Worm (Caenorhabditis elegans): ENCODE data around the gene mrps-9.

The mrps-9 gene

DNA sequence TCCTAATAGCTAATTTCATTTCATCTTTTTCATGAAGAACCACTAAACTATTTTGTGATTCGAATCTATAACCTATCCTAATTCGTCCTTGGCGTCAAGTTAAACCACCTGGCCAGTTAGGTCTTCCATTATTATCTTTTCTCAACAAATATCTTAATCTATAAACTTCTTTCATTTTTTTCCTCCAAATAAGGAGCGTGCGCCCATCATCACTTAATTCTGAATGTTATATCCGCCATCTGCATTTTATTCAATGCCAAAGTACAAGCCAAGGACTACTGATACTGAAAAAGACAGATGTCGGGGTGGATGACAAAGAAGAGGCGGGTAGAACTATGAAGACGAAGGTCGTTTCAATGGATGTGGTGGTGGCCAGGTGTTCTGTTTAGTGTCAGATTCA, 36.9 kb upstream of the mrps-9 start:
- TF ChIP-seq sma-3 (GFP tag; optimal IDR thresholded peaks at IDR 0.05) (no peak), unc-39 (tag; optimal IDR thresholded peaks at IDR 0.05) (no peak), nhr-25 (tag; optimal IDR thresholded peaks at IDR 0.05) (peak; percentile 44), sem-4 (tag; optimal IDR thresholded peaks at IDR 0.05) (no peak)

DNA sequence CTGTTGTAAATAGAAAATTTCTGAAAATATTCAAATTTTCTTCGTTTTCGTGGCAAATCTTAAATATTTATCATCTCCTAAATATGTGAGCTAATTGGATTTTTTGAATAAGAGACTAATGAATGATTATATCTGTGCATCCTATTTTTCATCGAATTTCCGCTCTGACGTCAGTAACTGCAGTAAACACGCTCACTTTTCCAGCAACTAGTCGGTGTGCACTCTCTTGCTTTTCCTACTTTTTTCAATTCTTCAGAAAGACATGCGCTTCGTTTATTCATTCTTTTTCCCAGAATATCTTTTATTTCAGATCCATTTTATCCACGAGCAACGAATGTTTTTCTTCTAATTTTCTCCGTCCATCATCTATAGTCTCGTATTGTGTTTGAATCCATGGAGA, 36.4 kb upstream of the mrps-9 start:
- peak; percentile 48 for TF ChIP-seq C34F6.9 (tag; optimal IDR thresholded peaks at IDR 0.05)
- peak; percentile 8 for TF ChIP-seq sma-9 (GFP tag; optimal IDR thresholded peaks at IDR 0.05)
- TF ChIP-seq sma-9 (tag; optimal IDR thresholded peaks at IDR 0.05), result no peak
- TF ChIP-seq nhr-129 (tag; optimal IDR thresholded peaks at IDR 0.05), result peak; percentile 2
- no peak for TF ChIP-seq Y55F3AM.14 (GFP tag; optimal IDR thresholded peaks at IDR 0.05)
- TF ChIP-seq snpc-4 (tag; optimal IDR thresholded peaks at IDR 0.05), result no peak
- TF ChIP-seq zag-1 (tag; optimal IDR thresholded peaks at IDR 0.05), result no peak
- no peak for TF ChIP-seq nhr-25 (tag; optimal IDR thresholded peaks at IDR 0.05)
- peak in 1 of 2 experiments; percentile 57 for TF ChIP-seq lsy-2 (tag; optimal IDR thresholded peaks at IDR 0.05)
- no peak for TF ChIP-seq ama-1 (optimal IDR thresholded peaks at IDR 0.05)
- TF ChIP-seq nhr-6 (tag; optimal IDR thresholded peaks at IDR 0.05), result peak; percentile 41
- TF ChIP-seq ZK546.5 (tag; optimal IDR thresholded peaks at IDR 0.05), result no peak
- no peak for TF ChIP-seq fos-1 (tag; optimal IDR thresholded peaks at IDR 0.05)
- TF ChIP-seq aly-2 (tag; optimal IDR thresholded peaks at IDR 0.05), result no peak
- TF ChIP-seq crh-2 (tag; optimal IDR thresholded peaks at IDR 0.05), result peak; percentile 42

DNA sequence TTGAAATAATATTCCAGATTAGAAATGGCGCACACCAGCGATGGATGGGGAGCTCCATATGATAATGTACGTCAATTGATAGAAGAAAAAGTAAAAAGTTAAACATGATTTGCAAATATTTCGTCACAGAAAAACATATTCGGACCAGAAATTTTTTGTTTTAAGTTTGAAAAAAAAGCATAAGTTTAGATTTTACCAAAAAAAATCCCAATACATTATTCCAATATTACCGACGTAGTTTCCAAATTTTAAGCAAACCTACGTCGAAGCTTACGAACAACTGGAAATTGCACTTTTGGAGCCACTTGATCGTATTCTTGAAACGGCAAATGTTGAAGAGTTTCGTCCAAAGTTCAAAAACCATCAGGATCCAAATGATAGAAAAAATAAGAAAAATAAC, 33.2 kb upstream of the mrps-9 start, which contains the start of gene henn-1:
henn-1 (plus strand) TSS at position 18 of the 400 bp plus-strand sequence.
- no peak for TF ChIP-seq ceh-16 (tag; optimal IDR thresholded peaks at IDR 0.05)
- TF ChIP-seq mbf-1 (tag; optimal IDR thresholded peaks at IDR 0.05), result no peak
- TF ChIP-seq alr-1 (tag; optimal IDR thresholded peaks at IDR 0.05), result no peak
- no peak for TF ChIP-seq nhr-25 (tag; optimal IDR thresholded peaks at IDR 0.05)
- TF ChIP-seq sem-4 (tag; optimal IDR thresholded peaks at IDR 0.05), result no peak
- no peak for TF ChIP-seq nhr-12 (tag; optimal IDR thresholded peaks at IDR 0.05)
- TF ChIP-seq zag-1 (tag; optimal IDR thresholded peaks at IDR 0.05), result no peak
- no peak for TF ChIP-seq unc-55 (GFP tag; optimal IDR thresholded peaks at IDR 0.05)
- no peak for TF ChIP-seq F13H6.1 (tag; optimal IDR thresholded peaks at IDR 0.05)
- TF ChIP-seq nhr-129 (tag; optimal IDR thresholded peaks at IDR 0.05), result no peak
- no peak for TF ChIP-seq ceh-82 (tag; optimal IDR thresholded peaks at IDR 0.05)
- no peak for TF ChIP-seq lin-11 (tag; optimal IDR thresholded peaks at IDR 0.05)
- TF ChIP-seq nhr-11 (tag; optimal IDR thresholded peaks at IDR 0.05), result no peak
- no peak for TF ChIP-seq nhr-10 (tag; optimal IDR thresholded peaks at IDR 0.05)
- no peak for TF ChIP-seq unc-39 (tag; optimal IDR thresholded peaks at IDR 0.05)

DNA sequence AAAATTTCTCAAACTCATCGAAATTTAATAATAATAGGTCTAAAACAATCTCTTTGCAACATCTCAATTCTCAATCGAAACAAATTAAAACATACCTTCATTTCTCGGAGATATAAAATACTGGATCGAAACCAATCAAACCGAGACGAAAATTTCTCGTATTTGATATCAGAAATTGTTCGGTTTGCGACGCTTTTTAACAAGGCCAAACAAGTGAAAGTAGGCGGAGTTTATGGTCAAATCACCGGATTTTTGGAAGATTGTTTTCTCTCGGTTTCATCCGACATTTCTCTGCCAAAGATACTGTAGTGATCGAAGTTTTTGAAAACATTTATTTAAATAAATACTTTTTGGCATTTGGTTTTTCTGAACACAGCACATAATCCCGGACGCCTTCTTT, 30.5 kb upstream of the mrps-9 start, which contains the start of gene C02F5.14:
C02F5.14 (minus strand) TSS at position 157 of the 400 bp plus-strand sequence.
- TF ChIP-seq nhr-6 (tag; optimal IDR thresholded peaks at IDR 0.05) (no peak), F13H6.1 (tag; optimal IDR thresholded peaks at IDR 0.05) (no peak), unc-62 (GFP tag; optimal IDR thresholded peaks at IDR 0.05) (no peak), crh-2 (tag; optimal IDR thresholded peaks at IDR 0.05) (no peak), elt-1 (tag; optimal IDR thresholded peaks at IDR 0.05) (no peak), R02D3.7 (tag; optimal IDR thresholded peaks at IDR 0.05) (no peak), lin-11 (tag; optimal IDR thresholded peaks at IDR 0.05) (no peak), lsy-2 (tag; optimal IDR thresholded peaks at IDR 0.05) (no peak), nhr-21 (tag; optimal IDR thresholded peaks at IDR 0.05) (no peak), dmd-4 (tag; optimal IDR thresholded peaks at IDR 0.05) (no peak), blmp-1 (tag; optimal IDR thresholded peaks at IDR 0.05; ENCODE audit: insufficient read depth) (no peak), lin-13 (GFP tag; optimal IDR thresholded peaks at IDR 0.05) (no peak), ztf-4 (tag; optimal IDR thresholded peaks at IDR 0.05) (no peak), mbf-1 (tag; optimal IDR thresholded peaks at IDR 0.05) (no peak), C34F6.9 (tag; optimal IDR thresholded peaks at IDR 0.05) (no peak), sem-4 (tag; optimal IDR thresholded peaks at IDR 0.05) (no peak)

DNA sequence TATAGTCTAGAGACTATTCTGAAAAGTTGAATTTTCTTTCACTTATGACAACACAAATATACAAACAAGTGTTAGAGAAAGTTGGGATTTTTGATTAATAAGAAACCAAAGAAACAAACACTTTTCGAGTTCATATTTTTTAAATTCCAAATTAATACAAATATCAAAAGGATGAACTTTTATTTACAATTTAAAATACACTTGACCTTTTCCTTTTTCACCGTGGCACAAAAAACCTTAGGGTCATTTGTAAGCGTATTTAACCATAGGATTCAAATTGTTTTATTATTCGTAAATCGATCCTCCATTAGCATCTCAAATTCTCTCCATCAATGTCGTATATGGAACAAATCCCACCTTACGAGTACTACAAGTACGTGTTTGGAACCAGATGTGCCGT, 30.0 kb upstream of the mrps-9 start, which contains the start of gene C02F5.5:
C02F5.5 (plus strand) TSS at position 301 of the 400 bp plus-strand sequence.
- TF ChIP-seq snpc-4 (tag; optimal IDR thresholded peaks at IDR 0.05), result no peak
- TF ChIP-seq lin-39 (tag; optimal IDR thresholded peaks at IDR 0.05), result no peak
- TF ChIP-seq sem-4 (tag; optimal IDR thresholded peaks at IDR 0.05), result no peak
- TF ChIP-seq ceh-16 (tag; optimal IDR thresholded peaks at IDR 0.05), result no peak
- TF ChIP-seq mab-5 (tag; optimal IDR thresholded peaks at IDR 0.05), result no peak
- TF ChIP-seq sma-3 (GFP tag; optimal IDR thresholded peaks at IDR 0.05), result no peak
